Fruit fly (Drosophila melanogaster): ENCODE measurements around the gene aay.

DNA sequence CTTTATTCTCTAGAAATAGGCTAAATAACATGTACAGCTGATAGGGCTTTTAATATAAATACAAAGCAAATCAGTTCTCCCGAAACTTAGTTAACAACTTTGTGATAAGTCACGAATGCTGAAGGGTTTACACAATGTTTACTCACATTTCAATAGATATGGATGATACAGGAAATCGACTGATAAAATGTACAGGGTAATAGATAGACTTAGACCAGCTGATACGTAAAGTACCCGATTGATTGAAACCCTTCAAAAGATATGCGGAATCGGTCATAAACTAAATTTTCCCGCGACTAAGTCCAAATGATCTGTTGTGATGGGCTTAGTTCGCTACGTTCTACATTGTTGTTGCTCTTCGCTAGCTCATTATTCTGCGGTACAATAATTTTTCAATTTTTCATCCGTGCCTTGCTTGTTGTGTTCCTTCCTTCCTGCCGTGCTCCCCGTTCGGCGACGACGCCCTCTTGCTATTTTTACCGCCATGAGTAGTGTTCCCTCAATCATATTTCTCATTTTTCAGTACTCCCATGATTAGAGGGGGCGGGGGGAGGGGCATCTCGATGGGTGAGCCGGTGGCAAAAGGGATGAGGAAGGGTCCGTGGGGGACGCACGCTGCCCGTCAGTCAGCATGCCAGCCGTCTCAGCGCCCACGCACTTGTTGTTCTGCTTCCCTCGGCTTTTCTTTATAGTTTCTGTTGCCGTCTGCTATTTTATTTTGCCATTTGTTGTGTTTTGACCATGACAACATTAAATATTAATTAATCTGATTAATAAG, 9.9 kb downstream of the aay start:
- no peak for TF ChIP-seq CG10631 (GFP tag; optimal IDR thresholded peaks at IDR 0.05)
- TF ChIP-seq fd59A (GFP tag; optimal IDR thresholded peaks at IDR 0.05): no peak

Data from whole organism, prepupa.